Fruit fly (Drosophila melanogaster) whole organism, larva: ENCODE results near the gene CG33258.
A peak's percentile ranks its signal among the peaks of the same experiment; 100 is the strongest.

Experiments used
- noc ChIP-seq: fragments of 200-800 bp; sonication (Bioruptor generic); optimal IDR thresholded peaks from 3 replicates; lab custom pipeline; 2019; ENCODE audit warnings: missing biosample characterization, mild to moderate bottlenecking, missing genetic modification characterization, moderate library complexity

The CG33258 gene

dm6 chr3L:16045831-16046336, 36.5 kb upstream of the CG33258 start:
- TF ChIP-seq noc (tag; lab: Kevin White, UChicago): peak; percentile 97

DNA sequence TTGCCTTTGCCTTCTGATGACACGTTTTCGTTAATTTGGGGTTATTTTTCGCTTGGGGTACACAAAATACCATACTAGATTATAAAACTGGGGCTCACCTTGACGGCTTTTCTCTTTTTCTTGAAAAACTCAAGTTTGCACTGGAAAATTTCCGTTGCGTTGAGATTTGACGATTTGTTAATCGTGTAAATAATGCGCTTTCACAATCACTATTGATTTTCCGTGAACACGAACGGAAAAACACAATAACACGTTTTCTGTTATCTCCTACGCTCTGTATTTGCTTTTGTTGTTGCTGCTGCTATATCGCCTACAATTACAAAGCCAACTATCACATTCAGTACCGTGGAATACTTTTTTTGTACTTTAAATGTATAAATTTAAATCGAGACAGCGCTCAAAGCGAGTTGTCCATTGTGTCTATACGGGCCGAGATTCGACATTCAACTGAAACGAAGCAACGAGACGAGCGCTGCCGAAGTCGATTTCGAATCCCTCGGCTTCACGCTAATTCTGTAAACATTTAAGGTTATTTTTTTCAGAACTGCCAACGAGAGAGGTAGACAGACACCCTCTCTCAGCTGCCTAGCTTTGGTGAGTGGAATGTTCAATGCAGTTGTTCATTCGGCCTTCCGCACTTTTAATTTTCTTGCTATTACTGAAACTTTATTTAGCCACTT, 35.8 kb upstream of the CG33258 start:
- peak; percentile 68 for TF ChIP-seq noc (tag; lab: Kevin White, UChicago)

DNA sequence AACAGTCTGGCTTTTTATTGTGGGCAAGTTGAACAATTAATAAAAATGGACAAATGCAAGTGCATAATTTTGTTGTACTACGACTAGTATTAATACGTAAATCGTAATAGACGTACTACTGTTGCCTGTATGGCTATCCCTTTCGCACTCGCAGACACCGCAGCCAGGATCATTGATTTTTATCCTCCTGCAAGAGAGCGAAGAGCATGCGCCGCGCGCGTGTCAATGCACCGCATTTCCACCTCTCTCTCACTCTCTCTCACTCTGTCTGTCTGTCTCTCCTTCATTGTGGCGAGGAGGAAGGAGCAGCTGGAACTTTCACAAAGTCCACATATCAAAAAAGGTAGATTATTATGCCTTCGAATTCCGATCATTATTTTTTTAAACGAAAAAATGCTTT, 35.2 kb upstream of the CG33258 start:
- TF ChIP-seq noc (tag; lab: Kevin White, UChicago): no peak

dm6 chr3L:16048086-16048485, 34.3 kb upstream of the CG33258 start:
- TF ChIP-seq noc (tag; lab: Kevin White, UChicago): peak; percentile 63

DNA sequence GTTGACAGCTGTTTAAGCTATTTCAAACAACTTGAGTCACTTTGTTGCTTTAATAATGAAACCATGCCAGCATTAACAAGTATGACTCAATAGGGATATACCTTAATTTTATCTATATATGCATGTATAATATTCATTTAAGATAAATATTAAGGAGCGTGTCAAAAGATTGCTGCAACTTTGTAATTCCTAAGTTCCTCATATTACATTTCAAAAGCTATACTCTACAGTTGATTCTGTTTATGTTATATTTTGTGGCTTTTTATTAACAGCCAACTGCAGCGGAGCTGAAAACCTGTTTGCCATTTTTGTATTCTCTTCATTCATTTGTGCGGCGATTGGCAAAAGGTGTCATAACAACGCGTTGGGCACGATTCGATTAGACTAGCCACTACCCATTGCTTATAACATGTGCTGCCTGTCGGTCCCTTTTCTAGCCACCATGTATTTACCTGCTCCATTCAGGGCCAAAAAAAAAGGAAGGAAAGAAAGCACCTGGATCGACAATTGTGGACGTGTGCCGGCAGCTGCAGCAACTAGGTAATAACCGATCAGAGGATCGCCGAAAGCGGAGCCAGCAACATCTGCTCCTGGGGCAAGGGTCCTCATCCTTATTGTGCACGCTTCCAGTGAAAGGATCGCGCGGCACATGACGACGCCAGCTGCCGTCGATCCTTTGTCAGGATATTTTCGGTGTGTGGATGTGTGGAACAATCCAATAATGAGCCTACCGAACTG, 33.5 kb upstream of the CG33258 start:
- TF ChIP-seq noc (tag; lab: Kevin White, UChicago): no peak

dm6 chr3L:16049955-16050886, 32.1 kb upstream of the CG33258 start:
- peak; percentile 63 for TF ChIP-seq noc (tag; lab: Kevin White, UChicago)

- no peak for TF ChIP-seq noc (tag; lab: Kevin White, UChicago)
These were observed 31.5 kb upstream of the CG33258 start, which contains the start of gene Diap1 for dm6 chr3L:16050887-16051258. TSS of gene Diap1 (minus strand) at chr3L:16051034.

dm6 chr3L:16051719-16052122, 30.6 kb upstream of the CG33258 start, which contains the start of gene Mbs:
TSS of gene Mbs (plus strand) at chr3L:16051959.
- TF ChIP-seq noc (tag; lab: Kevin White, UChicago): peak; percentile 37

- TF ChIP-seq noc (tag; lab: Kevin White, UChicago): no peak
These were observed 30.0 kb upstream of the CG33258 start for dm6 chr3L:16052145-16053025.

- no peak for TF ChIP-seq noc (tag; lab: Kevin White, UChicago)
These were observed 29.3 kb upstream of the CG33258 start for dm6 chr3L:16053026-16053556.

DNA sequence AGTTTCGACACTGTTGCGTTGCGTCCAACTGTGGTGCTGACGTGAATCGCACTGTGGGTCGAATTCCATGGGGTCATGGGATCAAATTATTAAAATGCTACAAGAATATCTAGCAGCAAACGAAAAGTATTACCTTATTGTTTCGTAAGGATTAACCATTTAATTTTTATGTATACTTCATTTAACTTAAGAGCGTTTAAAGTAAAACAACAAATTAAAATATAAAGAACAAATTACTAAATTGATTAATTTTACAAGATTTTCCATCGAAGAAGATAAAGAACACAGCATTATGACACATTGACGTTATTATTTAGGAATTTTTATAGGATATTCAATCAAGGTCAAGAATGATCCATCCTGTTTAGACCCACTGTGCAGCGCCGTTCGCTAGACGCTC, 28.3 kb upstream of the CG33258 start:
- peak; percentile 32 for TF ChIP-seq noc (tag; lab: Kevin White, UChicago)

dm6 chr3L:16056101-16056891, 26.1 kb upstream of the CG33258 start:
- no peak for TF ChIP-seq noc (tag; lab: Kevin White, UChicago)

dm6 chr3L:16060806-16061600, 21.3 kb upstream of the CG33258 start:
- TF ChIP-seq noc (tag; lab: Kevin White, UChicago): peak; percentile 89
